Worm (Caenorhabditis elegans) whole organism, mixed stage, embryonic: ENCODE data around the gene Y6D1A.2.

Experiments
- M03D4.4 ChIP-seq: sonication (generic microtip); optimal IDR thresholded peaks from 2 replicates; lab custom pipeline; 2017; ENCODE audit warnings: mild to moderate bottlenecking, missing genetic modification characterization, missing compliant biosample characterization
- blmp-1 ChIP-seq: fragments of 150-350 bp; optimal IDR thresholded peaks from 2 replicates; lab custom pipeline; 2014; ENCODE audit warnings: missing biosample characterization, missing genetic modification characterization
- ceh-43 ChIP-seq: fragments of 200-800 bp; sonication (Bioruptor generic); optimal IDR thresholded peaks from 2 replicates; lab custom pipeline; 2018; ENCODE audit warnings: mild to moderate bottlenecking, missing genetic modification characterization, moderate library complexity, missing compliant biosample characterization
- ceh-83 ChIP-seq: fragments of 200-800 bp; sonication (Bioruptor generic); optimal IDR thresholded peaks from 2 replicates; lab custom pipeline; 2018; ENCODE audit warnings: mild to moderate bottlenecking, missing genetic modification characterization, missing compliant biosample characterization
- flh-1 ChIP-seq: fragments of 200-800 bp; sonication (Bioruptor generic); optimal IDR thresholded peaks from 2 replicates; lab custom pipeline; 2018; ENCODE audit warnings: mild to moderate bottlenecking, missing genetic modification characterization, moderate library complexity, missing compliant biosample characterization
- lin-13 ChIP-seq: fragments of 150-350 bp; optimal IDR thresholded peaks from 2 replicates; lab custom pipeline; 2014; ENCODE audit warnings: missing biosample characterization, missing genetic modification characterization
- nhr-12 ChIP-seq: fragments of 150-350 bp; optimal IDR thresholded peaks from 2 replicates; lab custom pipeline; 2014; ENCODE audit warnings: missing biosample characterization, missing genetic modification characterization
- nhr-237 ChIP-seq: fragments of 150-350 bp; optimal IDR thresholded peaks from 2 replicates; lab custom pipeline; 2014; ENCODE audit warnings: missing biosample characterization, missing genetic modification characterization
- nhr-28 ChIP-seq: fragments of 150-350 bp; optimal IDR thresholded peaks from 2 replicates; lab custom pipeline; 2014; ENCODE audit warnings: missing biosample characterization, missing genetic modification characterization
- nhr-76 ChIP-seq: sonication (generic microtip); optimal IDR thresholded peaks from 2 replicates; lab custom pipeline; 2017; ENCODE audit warnings: missing biosample characterization, missing genetic modification characterization
- snpc-4 ChIP-seq: fragments of 150-350 bp; optimal IDR thresholded peaks from 2 replicates; lab custom pipeline; 2014; ENCODE audit warnings: missing biosample characterization, missing genetic modification characterization
- sptf-1 ChIP-seq: sonication (generic microtip); optimal IDR thresholded peaks from 2 replicates; lab custom pipeline; 2017; ENCODE audit warnings: mild to moderate bottlenecking, missing genetic modification characterization, moderate library complexity, missing compliant biosample characterization
- unc-39 ChIP-seq: fragments of 150-350 bp; optimal IDR thresholded peaks from 2 replicates; lab custom pipeline; 2014; ENCODE audit warnings: missing biosample characterization, missing genetic modification characterization
- unc-62 ChIP-seq: fragments of 150-350 bp; optimal IDR thresholded peaks from 2 replicates; lab custom pipeline; 2014; ENCODE audit warnings: missing biosample characterization, missing genetic modification reagents, missing genetic modification characterization

ce11 chrII:11859833-11860232 lies 40.1 kb upstream of the Y6D1A.2 start:
- TF ChIP-seq unc-62 (GFP tag; lab: Kevin White, UChicago) = no peak
- TF ChIP-seq sptf-1 (tag; lab: Kevin White, UChicago) = no peak
- no peak for TF ChIP-seq nhr-76
- TF ChIP-seq ceh-83 (GFP tag; lab: Kevin White, UChicago) = no peak
- TF ChIP-seq nhr-28 (tag; lab: Kevin White, UChicago) = no peak
- no peak for TF ChIP-seq blmp-1 (tag; lab: Kevin White, UChicago)
- TF ChIP-seq nhr-12 = no peak
- TF ChIP-seq M03D4.4 (tag; lab: Kevin White, UChicago) = no peak
- TF ChIP-seq lin-13 (tag; lab: Kevin White, UChicago) = no peak
- TF ChIP-seq nhr-237 = no peak
- TF ChIP-seq ceh-43 (GFP tag; lab: Kevin White, UChicago) = no peak
- no peak for TF ChIP-seq flh-1 (GFP tag; lab: Kevin White, UChicago)
- no peak for TF ChIP-seq unc-39 (tag; lab: Kevin White, UChicago)
- TF ChIP-seq snpc-4 (tag; lab: Kevin White, UChicago) = no peak
